Worm (Caenorhabditis elegans): Measurements from ENCODE around the gene srg-46.

DNA sequence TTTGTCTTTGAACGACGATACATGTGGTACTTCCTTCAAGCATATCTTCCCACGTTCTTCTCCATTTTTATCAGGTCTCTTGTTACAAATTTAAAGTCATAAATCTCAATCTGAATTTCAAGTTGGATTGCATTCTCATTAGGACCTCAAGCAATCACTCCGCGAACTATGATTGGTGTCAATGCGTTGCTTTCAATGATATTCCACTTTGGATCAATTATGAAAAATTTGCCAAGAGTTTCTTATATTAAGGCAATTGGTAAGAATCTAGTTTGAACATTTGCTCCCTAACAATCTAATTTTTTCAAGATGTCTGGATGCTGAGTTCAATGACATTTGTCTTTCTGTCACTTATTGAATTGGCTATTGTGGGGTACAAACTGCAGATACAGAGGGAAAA, 21.3 kb upstream of the srg-46 start:
- no peak for TF ChIP-seq mel-28 (tag; optimal IDR thresholded peaks at IDR 0.05; ENCODE audit: borderline replicate concordance)
- TF ChIP-seq ama-1 (optimal IDR thresholded peaks at IDR 0.05) = no peak
- TF ChIP-seq ama-1 (GFP tag; optimal IDR thresholded peaks at IDR 0.05) = no peak
- TF ChIP-seq rpc-1 (optimal IDR thresholded peaks at IDR 0.05) = no peak
- no peak for TF ChIP-seq rpc-1 (tag; optimal IDR thresholded peaks at IDR 0.05)
- no peak for TF ChIP-seq cebp-1 (GFP tag; IDR thresholded peaks at IDR 0.05)
- no peak for TF ChIP-seq cebp-1 (tag; optimal IDR thresholded peaks at IDR 0.05)
- no peak for TF ChIP-seq snpc-1.3 (tag; optimal IDR thresholded peaks at IDR 0.05; ENCODE audit: insufficient read depth)
- no peak for TF ChIP-seq dox-1 (GFP tag; IDR thresholded peaks at IDR 0.05)
- TF ChIP-seq ztf-6 (GFP tag; IDR thresholded peaks at IDR 0.05) = no peak
- no peak for TF ChIP-seq F37B4.10 (GFP tag; IDR thresholded peaks at IDR 0.05)
- TF ChIP-seq tlf-1 (GFP tag; optimal IDR thresholded peaks at IDR 0.05) = no peak
- TF ChIP-seq ZK185.1 (tag; optimal IDR thresholded peaks at IDR 0.05; ENCODE audit: poor library complexity, severe bottlenecking) = no peak
- no peak for TF ChIP-seq tbp1 (GFP tag; optimal IDR thresholded peaks at IDR 0.05)
